Fruit fly (Drosophila melanogaster) whole organism, embryonic: Measurements from ENCODE around the gene tmod.

Experiments used
- CG10366 ChIP-seq: fragments of 200-800 bp; sonication (Bioruptor generic); IDR thresholded peaks from 2 replicates; pipeline ENCODE4 v1.3.6; 2022; ENCODE audit warnings: missing biosample characterization, missing genetic modification characterization
- CG16779 ChIP-seq: fragments of 200-800 bp; sonication (Bioruptor generic); IDR thresholded peaks from 2 replicates; pipeline ENCODE4 v1.3.6; 2022; ENCODE audit warnings: missing biosample characterization, missing genetic modification characterization
- CG3065 ChIP-seq: fragments of 200-800 bp; sonication (Bioruptor generic); optimal IDR thresholded peaks from 2 replicates; lab custom pipeline; 2016; ENCODE audit warnings: missing biosample characterization, missing genetic modification characterization
- CG32772 ChIP-seq: fragments of 200-800 bp; sonication (Bioruptor generic); IDR thresholded peaks from 2 replicates; pipeline ENCODE4 v1.3.6; 2022; ENCODE audit warnings: missing biosample characterization, missing genetic modification characterization
- CG3407 ChIP-seq: fragments of 200-800 bp; sonication (Bioruptor generic); optimal IDR thresholded peaks from 2 replicates; lab custom pipeline; 2018; ENCODE audit warnings: missing biosample characterization, mild to moderate bottlenecking, missing genetic modification characterization
- CoRest ChIP-seq: fragments of 200-800 bp; sonication (Bioruptor generic); optimal IDR thresholded peaks from 3 replicates; lab custom pipeline; 2018; ENCODE audit warnings: missing biosample characterization, mild to moderate bottlenecking, missing genetic modification characterization, moderate library complexity
- Doc2 ChIP-seq: fragments of 200-800 bp; sonication (Bioruptor generic); IDR thresholded peaks from 2 replicates; pipeline ENCODE4 v1.3.6; 2022; ENCODE audit warnings: missing biosample characterization, missing genetic modification characterization
- H2.0 ChIP-seq: fragments of 200-800 bp; sonication (Bioruptor generic); IDR thresholded peaks from 2 replicates; pipeline ENCODE4 v1.3.6; 2022; ENCODE audit warnings: missing biosample characterization, missing genetic modification characterization
- Usf ChIP-seq: fragments of 200-800 bp; sonication (Bioruptor generic); optimal IDR thresholded peaks from 2 replicates; lab custom pipeline; 2017; ENCODE audit warnings: missing genotype, missing biosample characterization, missing genetic modification characterization
- esg ChIP-seq: fragments of 200-800 bp; sonication (Bioruptor generic); conservative IDR thresholded peaks from 2 replicates; pipeline ENCODE4 v1.3.6; 2022; ENCODE audit warnings: missing biosample characterization, missing genetic modification characterization
- gem ChIP-seq: fragments of 200-800 bp; sonication (Bioruptor generic); optimal IDR thresholded peaks from 2 replicates; lab custom pipeline; 2019; ENCODE audit warnings: missing biosample characterization, mild to moderate bottlenecking, missing genetic modification characterization, moderate library complexity
- ken ChIP-seq: fragments of 200-800 bp; sonication (Bioruptor generic); IDR thresholded peaks from 3 replicates; pipeline ENCODE4 v1.3.6; 2022; ENCODE audit warnings: missing biosample characterization, missing genetic modification characterization

- TF ChIP-seq CG16779 (GFP tag; lab: Robert Waterston, UW): no peak
- no peak for TF ChIP-seq Usf (GFP tag; lab: Kevin White, UChicago)
- no peak for TF ChIP-seq CG32772 (GFP tag; lab: Robert Waterston, UW)
- no peak for TF ChIP-seq H2.0 (GFP tag; lab: Robert Waterston, UW)
- TF ChIP-seq ken (GFP tag; lab: Robert Waterston, UW): no peak
- no peak for TF ChIP-seq CG3065 (GFP tag; lab: Kevin White, UChicago)
- TF ChIP-seq CG10366 (GFP tag; lab: Robert Waterston, UW): no peak
- no peak for TF ChIP-seq gem (tag; lab: Kevin White, UChicago)
- TF ChIP-seq CoRest (tag; lab: Kevin White, UChicago): no peak
- no peak for TF ChIP-seq esg (GFP tag; lab: Robert Waterston, UW)
- no peak for TF ChIP-seq Doc2 (GFP tag; lab: Robert Waterston, UW)
- no peak for TF ChIP-seq CG3407
These were observed 44.6 kb upstream of the tmod start, which contains the start of gene Jon99Fii for dm6 chr3R:30487828-30488227.
